Fruit fly (Drosophila melanogaster) whole organism, embryonic: ENCODE measurements around the gene CG31826.

ENCODE experiments used
- Asciz ChIP-seq: fragments of 200-800 bp; sonication (Bioruptor generic); optimal IDR thresholded peaks from 2 replicates; lab custom pipeline; 2017; ENCODE audit warnings: missing biosample characterization, mild to moderate bottlenecking, missing genetic modification characterization, missing genetic modification reagents
- B-H2 ChIP-seq: fragments of 200-800 bp; sonication (Bioruptor generic); optimal IDR thresholded peaks from 2 replicates; lab custom pipeline; 2018; ENCODE audit warnings: missing biosample characterization, mild to moderate bottlenecking, missing genetic modification characterization
- CG10147 ChIP-seq: fragments of 200-800 bp; sonication (Bioruptor generic); optimal IDR thresholded peaks from 2 replicates; lab custom pipeline; 2019; ENCODE audit warnings: missing biosample characterization, mild to moderate bottlenecking, missing genetic modification characterization, moderate library complexity
- CG10321 ChIP-seq: fragments of 200-800 bp; sonication (Bioruptor generic); IDR thresholded peaks from 2 replicates; pipeline ENCODE4 v1.3.6; 2022; ENCODE audit warnings: missing biosample characterization, missing genetic modification characterization
- CG11456 ChIP-seq: fragments of 200-800 bp; sonication (Bioruptor generic); IDR thresholded peaks from 3 replicates; pipeline ENCODE4 v1.3.6; 2022; ENCODE audit warnings: missing biosample characterization, missing genetic modification characterization
- CG12299 ChIP-seq: fragments of 200-800 bp; sonication (Bioruptor generic); optimal IDR thresholded peaks from 2 replicates; lab custom pipeline; 2018; ENCODE audit warnings: missing biosample characterization, mild to moderate bottlenecking, missing genetic modification characterization
- CG14441 ChIP-seq: fragments of 200-800 bp; sonication (Bioruptor generic); IDR thresholded peaks from 2 replicates; pipeline ENCODE4 v1.3.6; 2022; ENCODE audit warnings: missing biosample characterization, missing genetic modification characterization
- CG14965 ChIP-seq: fragments of 200-800 bp; sonication (Bioruptor generic); optimal IDR thresholded peaks from 2 replicates; lab custom pipeline; 2016; ENCODE audit warnings: missing biosample characterization, missing genetic modification characterization, borderline replicate concordance
- CG15479 ChIP-seq: fragments of 200-800 bp; sonication (Bioruptor generic); optimal IDR thresholded peaks from 3 replicates; lab custom pipeline; 2019; ENCODE audit warnings: missing biosample characterization, mild to moderate bottlenecking, missing genetic modification characterization, moderate library complexity
- CG15601 ChIP-seq: fragments of 200-800 bp; sonication (Bioruptor generic); optimal IDR thresholded peaks from 3 replicates; lab custom pipeline; 2019; ENCODE audit warnings: missing biosample characterization, mild to moderate bottlenecking, missing genetic modification characterization, moderate library complexity
- CG17359 ChIP-seq: fragments of 200-800 bp; sonication (Bioruptor generic); optimal IDR thresholded peaks from 3 replicates; lab custom pipeline; 2018; ENCODE audit warnings: missing biosample characterization, mild to moderate bottlenecking, missing genetic modification characterization, moderate library complexity
- CG17612 ChIP-seq: fragments of 200-800 bp; sonication (Bioruptor generic); IDR thresholded peaks from 2 replicates; pipeline ENCODE4 v1.3.6; 2022; ENCODE audit warnings: missing biosample characterization, missing genetic modification characterization
- CG1832 ChIP-seq: fragments of 200-800 bp; sonication (Bioruptor generic); optimal IDR thresholded peaks from 2 replicates; lab custom pipeline; 2017; ENCODE audit warnings: missing biosample characterization, mild to moderate bottlenecking, missing genetic modification characterization, inconsistent platforms
- CG2129 ChIP-seq: fragments of 200-800 bp; sonication (Bioruptor generic); IDR thresholded peaks from 2 replicates; pipeline ENCODE4 v1.3.6; 2022; ENCODE audit warnings: missing biosample characterization, missing genetic modification characterization; ENCODE audit not compliant: partially characterized antibody
- CG31224 ChIP-seq: fragments of 200-800 bp; sonication (Bioruptor generic); IDR thresholded peaks from 2 replicates; pipeline ENCODE4 v1.3.6; 2022; ENCODE audit warnings: missing biosample characterization, missing genetic modification characterization
- CG3995 ChIP-seq: fragments of 200-800 bp; sonication (Bioruptor generic); optimal IDR thresholded peaks from 3 replicates; lab custom pipeline; 2016; ENCODE audit warnings: missing biosample characterization, missing genetic modification characterization
- CG6654 ChIP-seq: fragments of 200-800 bp; sonication (Bioruptor generic); optimal IDR thresholded peaks from 2 replicates; lab custom pipeline; 2017; ENCODE audit warnings: missing biosample characterization, mild to moderate bottlenecking, missing genetic modification characterization
- CG9727 ChIP-seq: fragments of 200-800 bp; sonication (Bioruptor generic); optimal IDR thresholded peaks from 3 replicates; lab custom pipeline; 2017; ENCODE audit warnings: missing biosample characterization, mild to moderate bottlenecking, missing genetic modification characterization
- D ChIP-seq, 2 experiments: fragments of 200-800 bp in 1 of 2; fragments of >200 bp in 1 of 2; sonication (Bioruptor generic) in 1 of 2; optimal IDR thresholded peaks; 2 replicates in 1 of 2; 3 replicates in 1 of 2; lab custom pipeline; 2017; ENCODE audit warnings: mild to moderate bottlenecking in 1 of 2, missing biosample characterization in 1 of 2, missing genetic modification characterization in 1 of 2, missing genetic modification reagents in 1 of 2
- Dll ChIP-seq: fragments of 200-800 bp; sonication (Bioruptor generic); IDR thresholded peaks from 4 replicates; pipeline ENCODE4 v1.3.6; 2022; ENCODE audit warnings: missing biosample characterization, missing genetic modification characterization; ENCODE audit not compliant: partially characterized antibody
- Ets97D ChIP-seq: fragments of 200-800 bp; sonication (Bioruptor generic); optimal IDR thresholded peaks from 3 replicates; lab custom pipeline; 2016; ENCODE audit warnings: missing biosample characterization, missing genetic modification characterization
- H15 ChIP-seq: fragments of 200-800 bp; sonication (Bioruptor generic); IDR thresholded peaks from 3 replicates; pipeline ENCODE4 v1.3.6; 2022; ENCODE audit warnings: missing biosample characterization, missing genetic modification characterization
- HLHmδ ChIP-seq: fragments of 200-800 bp; sonication (Bioruptor generic); optimal IDR thresholded peaks from 2 replicates; lab custom pipeline; 2018; ENCODE audit warnings: missing biosample characterization, mild to moderate bottlenecking, missing genetic modification characterization, moderate library complexity
- Hey ChIP-seq: fragments of 200-800 bp; sonication (Bioruptor generic); optimal IDR thresholded peaks from 3 replicates; lab custom pipeline; 2018; ENCODE audit warnings: missing biosample characterization, mild to moderate bottlenecking, missing genetic modification characterization
- HmgD ChIP-seq: fragments of 200-800 bp; sonication (Bioruptor generic); optimal IDR thresholded peaks from 3 replicates; lab custom pipeline; 2016; ENCODE audit warnings: missing biosample characterization, missing genetic modification characterization
- Kr ChIP-seq: fragments of 200-800 bp; sonication (Bioruptor generic); optimal IDR thresholded peaks from 2 replicates; lab custom pipeline; 2017; ENCODE audit warnings: missing biosample characterization, mild to moderate bottlenecking, missing genetic modification characterization
- Lim3 ChIP-seq: fragments of 200-800 bp; sonication (Bioruptor generic); IDR thresholded peaks from 2 replicates; pipeline ENCODE4 v1.3.6; 2022; ENCODE audit warnings: missing biosample characterization, missing genetic modification characterization
- Mes4 ChIP-seq: fragments of 200-800 bp; sonication (Bioruptor generic); optimal IDR thresholded peaks from 2 replicates; lab custom pipeline; 2016; ENCODE audit warnings: missing biosample characterization, missing genetic modification characterization
- Nf-YC ChIP-seq: fragments of 200-800 bp; optimal IDR thresholded peaks from 3 replicates; lab custom pipeline; 2019; ENCODE audit warnings: missing biosample characterization, mild to moderate bottlenecking, missing genetic modification characterization, moderate library complexity
- amos ChIP-seq: fragments of 200-800 bp; sonication (Bioruptor generic); IDR thresholded peaks from 2 replicates; pipeline ENCODE4 v1.3.6; 2022; ENCODE audit warnings: missing biosample characterization, missing genetic modification characterization; ENCODE audit not compliant: partially characterized antibody
- ase ChIP-seq: fragments of 200-800 bp; sonication (Bioruptor generic); IDR thresholded peaks from 3 replicates; pipeline ENCODE4 v1.3.6; 2022; ENCODE audit warnings: missing biosample characterization, missing genetic modification characterization
- az2 ChIP-seq: fragments of 200-800 bp; sonication (Bioruptor generic); optimal IDR thresholded peaks from 3 replicates; lab custom pipeline; 2016; ENCODE audit warnings: missing biosample characterization, missing genetic modification characterization
- bigmax ChIP-seq: fragments of 200-800 bp; sonication (Bioruptor generic); optimal IDR thresholded peaks from 2 replicates; lab custom pipeline; 2018; ENCODE audit warnings: missing biosample characterization, mild to moderate bottlenecking, missing genetic modification characterization
- cas ChIP-seq: fragments of 200-800 bp; sonication (Bioruptor generic); IDR thresholded peaks from 2 replicates; pipeline ENCODE4 v1.3.6; 2022; ENCODE audit warnings: missing biosample characterization, missing genetic modification characterization
- dati ChIP-seq: fragments of 200-800 bp; sonication (Bioruptor generic); IDR thresholded peaks from 2 replicates; pipeline ENCODE4 v1.3.6; 2022; ENCODE audit warnings: missing biosample characterization, missing genetic modification characterization
- dimm ChIP-seq: fragments of 200-800 bp; sonication (Bioruptor generic); IDR thresholded peaks from 2 replicates; pipeline ENCODE4 v1.3.6; 2022; ENCODE audit warnings: missing biosample characterization, missing genetic modification characterization
- dpn ChIP-seq, 2 experiments: fragments of 200-800 bp; sonication (Bioruptor generic); optimal IDR thresholded peaks; 3 replicates each; lab custom pipeline; 2016; ENCODE audit warnings: missing biosample characterization in 2 of 2, missing genetic modification characterization in 2 of 2
- dysf ChIP-seq: fragments of 200-800 bp; sonication (Bioruptor generic); IDR thresholded peaks from 3 replicates; pipeline ENCODE4 v1.3.6; 2022; ENCODE audit warnings: missing biosample characterization, missing genetic modification characterization
- ems ChIP-seq: fragments of 200-800 bp; sonication (Bioruptor generic); optimal IDR thresholded peaks from 3 replicates; lab custom pipeline; 2016; ENCODE audit warnings: missing biosample characterization, missing genetic modification characterization
- en ChIP-seq: fragments of 200-800 bp; sonication (Bioruptor generic); optimal IDR thresholded peaks from 2 replicates; lab custom pipeline; 2016; ENCODE audit warnings: missing biosample characterization, missing genetic modification characterization
- fd64A ChIP-seq: fragments of 200-800 bp; sonication (Bioruptor generic); optimal IDR thresholded peaks from 3 replicates; lab custom pipeline; 2018; ENCODE audit warnings: missing biosample characterization, mild to moderate bottlenecking, missing genetic modification characterization
- ftz-f1 ChIP-seq: fragments of 200-800 bp; sonication (Bioruptor generic); optimal IDR thresholded peaks from 2 replicates; lab custom pipeline; 2016; ENCODE audit warnings: missing biosample characterization, missing genetic modification characterization
- gce ChIP-seq: fragments of 200-800 bp; sonication (Bioruptor generic); IDR thresholded peaks from 3 replicates; pipeline ENCODE4 v1.3.6; 2022; ENCODE audit warnings: missing biosample characterization, missing genetic modification characterization
- luna ChIP-seq: fragments of 200-800 bp; sonication (Bioruptor generic); optimal IDR thresholded peaks from 2 replicates; lab custom pipeline; 2016; ENCODE audit warnings: missing biosample characterization, missing genetic modification characterization
- nom ChIP-seq: fragments of 200-800 bp; sonication (Bioruptor generic); optimal IDR thresholded peaks from 2 replicates; lab custom pipeline; 2017; ENCODE audit warnings: missing biosample characterization, missing genetic modification characterization, mild to moderate bottlenecking, moderate library complexity, missing genetic modification reagents
- p53 ChIP-seq: fragments of 200-800 bp; sonication (Bioruptor generic); optimal IDR thresholded peaks from 2 replicates; lab custom pipeline; 2016; ENCODE audit warnings: missing biosample characterization, missing genetic modification characterization
- sens-2 ChIP-seq: fragments of 200-800 bp; sonication (Bioruptor generic); IDR thresholded peaks from 2 replicates; pipeline ENCODE4 v1.3.6; 2022; ENCODE audit warnings: missing biosample characterization, missing genetic modification characterization
- slp2 ChIP-seq: fragments of 200-800 bp; sonication (Bioruptor generic); optimal IDR thresholded peaks from 2 replicates; lab custom pipeline; 2016; ENCODE audit warnings: missing biosample characterization, missing genetic modification characterization
- zf30C ChIP-seq: fragments of 200-800 bp; sonication (Bioruptor generic); optimal IDR thresholded peaks from 3 replicates; lab custom pipeline; 2018; ENCODE audit warnings: missing biosample characterization, mild to moderate bottlenecking, missing genetic modification characterization

CG31826 gene

DNA sequence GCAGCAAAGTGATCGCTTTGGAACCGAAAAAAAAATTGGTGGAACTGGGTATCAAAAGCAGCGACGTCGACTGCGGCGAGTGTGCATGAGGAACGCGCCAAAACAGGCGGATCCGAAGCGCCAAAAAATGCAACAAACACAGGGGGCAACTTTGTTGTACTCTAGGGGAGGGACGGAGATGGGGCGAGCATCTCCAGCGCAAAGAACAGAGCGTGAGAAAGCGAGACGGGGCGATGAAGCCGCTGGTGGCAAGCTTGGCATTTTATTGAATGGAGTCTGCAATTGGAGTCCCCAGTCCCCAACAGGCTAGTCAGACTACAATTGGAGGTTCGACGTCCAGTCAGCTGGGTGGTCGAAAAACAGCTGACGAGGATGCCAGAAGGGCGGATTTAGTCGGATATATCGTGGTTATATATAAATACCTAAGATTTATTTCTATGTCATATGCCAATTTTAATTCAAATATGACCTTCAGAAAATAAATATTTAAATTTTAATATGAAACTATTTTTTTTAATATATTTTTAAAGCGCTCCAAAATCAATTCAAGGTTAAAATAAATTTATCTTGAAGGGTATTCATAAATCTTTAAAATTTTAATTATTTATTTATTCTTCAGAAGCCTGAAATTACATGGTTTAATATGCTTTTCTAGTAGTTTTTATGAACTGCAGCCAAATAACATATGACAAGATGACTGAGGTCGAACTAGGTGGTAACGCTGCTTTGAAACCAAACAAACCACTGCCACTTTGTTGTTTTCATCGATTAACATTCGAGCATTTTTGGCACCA is 26.1 kb downstream of the CG31826 start (continued):
- TF ChIP-seq CG15479 (no peak), az2 (peak; percentile 90), Mes4 (peak; percentile 18), CG12299 (tag; lab: Kevin White, UChicago) (peak; percentile 88), p53 (GFP tag; lab: Kevin White, UChicago) (no peak), CG31224 (peak; percentile 54), cas (GFP tag; lab: Robert Waterston, UW) (peak; percentile 26; the same call in 1 of the 2 replicates), CG6654 (GFP tag; lab: Kevin White, UChicago) (peak; percentile 82), luna (GFP tag; lab: Kevin White, UChicago) (no peak), en (GFP tag; lab: Kevin White, UChicago) (no peak), dimm (no peak), CG3995 (GFP tag; lab: Kevin White, UChicago) (no peak), HLHmδ (GFP tag; lab: Kevin White, UChicago) (no peak), amos (GFP tag; lab: Robert Waterston, UW) (no peak), zf30C (GFP tag; lab: Kevin White, UChicago) (no peak), CG17359 (tag; lab: Kevin White, UChicago) (peak; percentile 83), CG1832 (GFP tag; lab: Kevin White, UChicago) (peak; percentile 47), CG2129 (GFP tag; lab: Robert Waterston, UW) (no peak), ems (GFP tag; lab: Kevin White, UChicago) (no peak), Lim3 (GFP tag; lab: Robert Waterston, UW) (no peak), bigmax (GFP tag; lab: Kevin White, UChicago) (no peak), CG10147 (GFP tag; lab: Kevin White, UChicago) (peak; percentile 91), HmgD (GFP tag; lab: Kevin White, UChicago) (no peak), gce (GFP tag; lab: Robert Waterston, UW) (no peak), CG14441 (peak; percentile 72; the same call in 1 of the 2 replicates), ftz-f1 (GFP tag; lab: Kevin White, UChicago) (no peak), B-H2 (GFP tag; lab: Kevin White, UChicago) (peak; percentile 84), nom (GFP tag; lab: Kevin White, UChicago) (peak; percentile 42), sens-2 (GFP tag; lab: Robert Waterston, UW) (no peak), H15 (GFP tag; lab: Robert Waterston, UW) (peak; percentile 61; the same call in 1 of the 3 replicates), dati (GFP tag; lab: Robert Waterston, UW) (0 out of 2 replicates have a peak, but pooled peaks have one; percentile 25), dpn (GFP tag; optimal IDR thresholded peaks at IDR 0.05; lab: Kevin White, UChicago) (peak in 1 of 2 experiments; percentile 85), CG10321 (no peak), CG14965 (no peak), fd64A (GFP tag; lab: Kevin White, UChicago) (no peak), Asciz (GFP tag; lab: Kevin White, UChicago) (no peak), D (optimal IDR thresholded peaks at IDR 0.05; lab: Kevin White, UChicago) (no peak), D (GFP tag; optimal IDR thresholded peaks at IDR 0.05; lab: Kevin White, UChicago) (peak; percentile 93), dysf (GFP tag; lab: Robert Waterston, UW) (peak; percentile 90), Nf-YC (tag; lab: Kevin White, UChicago) (peak; percentile 88), ase (GFP tag; lab: Robert Waterston, UW) (peak; percentile 78; the same call in 2 of the 3 replicates), CG17612 (no peak), CG15601 (tag; lab: Kevin White, UChicago) (peak; percentile 94), slp2 (GFP tag; lab: Kevin White, UChicago) (peak; percentile 5), Hey (no peak), Ets97D (GFP tag; lab: Kevin White, UChicago) (no peak), CG9727 (GFP tag; lab: Kevin White, UChicago) (peak; percentile 97), CG11456 (GFP tag; lab: Robert Waterston, UW) (peak; percentile 73; the same call in 2 of the 3 replicates), Kr (GFP tag; lab: Kevin White, UChicago) (peak; percentile 37), Dll (GFP tag; lab: Robert Waterston, UW) (no peak)
